Worm (Caenorhabditis elegans) whole organism, L2 larva: ENCODE data around the gene hmp-1.

Experiments used
- F13H6.1 ChIP-seq: sonication (generic microtip); optimal IDR thresholded peaks from 2 replicates; lab custom pipeline; 2016; ENCODE audit warnings: missing genetic modification characterization, missing compliant biosample characterization
- R02D3.7 ChIP-seq: fragments of 150-350 bp; optimal IDR thresholded peaks from 2 replicates; lab custom pipeline; 2014; ENCODE audit warnings: missing biosample characterization, missing genetic modification characterization
- alr-1 ChIP-seq: fragments of 150-350 bp; optimal IDR thresholded peaks from 2 replicates; lab custom pipeline; 2014; ENCODE audit warnings: missing biosample characterization, missing genetic modification characterization
- aly-2 ChIP-seq: fragments of 150-350 bp; optimal IDR thresholded peaks from 2 replicates; lab custom pipeline; 2014; ENCODE audit warnings: missing biosample characterization, missing genetic modification characterization
- blmp-1 ChIP-seq: sonication (generic microtip); optimal IDR thresholded peaks from 2 replicates; lab custom pipeline; 2017; ENCODE audit warnings: missing genetic modification characterization, mild to moderate bottlenecking, missing compliant biosample characterization, antibody characterized with exemption, moderate library complexity; ENCODE audit not compliant: insufficient read depth
- ceh-82 ChIP-seq: fragments of 150-350 bp; optimal IDR thresholded peaks from 2 replicates; lab custom pipeline; 2014; ENCODE audit warnings: missing biosample characterization, missing genetic modification characterization
- crh-2 ChIP-seq: sonication (generic microtip); optimal IDR thresholded peaks from 2 replicates; lab custom pipeline; 2017; ENCODE audit warnings: missing biosample characterization, missing genetic modification characterization
- egl-27 ChIP-seq: sonication (generic microtip); optimal IDR thresholded peaks from 3 replicates; lab custom pipeline; 2017; ENCODE audit warnings: missing biosample characterization, missing genetic modification reagents, missing genetic modification characterization
- elt-1 ChIP-seq: fragments of 150-350 bp; optimal IDR thresholded peaks from 2 replicates; lab custom pipeline; 2014; ENCODE audit warnings: missing biosample characterization, missing genetic modification characterization
- elt-3 ChIP-seq: sonication (generic microtip); optimal IDR thresholded peaks from 2 replicates; lab custom pipeline; 2017; ENCODE audit warnings: missing biosample characterization, missing genetic modification characterization
- gmeb-1 ChIP-seq: fragments of 150-350 bp; optimal IDR thresholded peaks from 2 replicates; lab custom pipeline; 2014; ENCODE audit warnings: missing biosample characterization, missing genetic modification characterization
- lin-11 ChIP-seq: fragments of 150-350 bp; sonication (generic microtip); optimal IDR thresholded peaks from 2 replicates; lab custom pipeline; 2014; ENCODE audit warnings: missing biosample characterization, missing genetic modification characterization, inconsistent platforms, mixed read lengths
- lin-13 ChIP-seq: fragments of 150-350 bp; optimal IDR thresholded peaks from 2 replicates; lab custom pipeline; 2014; ENCODE audit warnings: missing biosample characterization, missing genetic modification reagents, missing genetic modification characterization
- lin-39 ChIP-seq: fragments of 150-350 bp; optimal IDR thresholded peaks from 2 replicates; lab custom pipeline; 2014; ENCODE audit warnings: missing biosample characterization, missing genetic modification reagents, missing genetic modification characterization
- lsy-2 ChIP-seq, 2 experiments: fragments of 150-350 bp in 1 of 2; sonication (generic microtip) in 1 of 2; optimal IDR thresholded peaks; 2 replicates each; lab custom pipeline; 2014 to 2017; ENCODE audit warnings: missing biosample characterization in 2 of 2, missing genetic modification characterization in 2 of 2
- mab-5 ChIP-seq: fragments of 150-350 bp; optimal IDR thresholded peaks from 2 replicates; lab custom pipeline; 2014; ENCODE audit warnings: missing biosample characterization, missing genetic modification characterization
- mbf-1 ChIP-seq: sonication (generic microtip); optimal IDR thresholded peaks from 2 replicates; lab custom pipeline; 2017; ENCODE audit warnings: missing biosample characterization, missing genetic modification characterization
- nhr-10 ChIP-seq: sonication (generic microtip); optimal IDR thresholded peaks from 2 replicates; lab custom pipeline; 2017; ENCODE audit warnings: missing biosample characterization, missing genetic modification characterization
- nhr-11 ChIP-seq: fragments of 150-350 bp; optimal IDR thresholded peaks from 2 replicates; lab custom pipeline; 2014; ENCODE audit warnings: missing biosample characterization, missing genetic modification characterization
- nhr-129 ChIP-seq: fragments of 150-350 bp; optimal IDR thresholded peaks from 2 replicates; lab custom pipeline; 2014; ENCODE audit warnings: missing biosample characterization, missing genetic modification characterization
- nhr-21 ChIP-seq: fragments of 150-350 bp; optimal IDR thresholded peaks from 2 replicates; lab custom pipeline; 2014; ENCODE audit warnings: missing biosample characterization, missing genetic modification characterization
- nhr-23 ChIP-seq: fragments of 150-350 bp; optimal IDR thresholded peaks from 2 replicates; lab custom pipeline; 2014; ENCODE audit warnings: missing biosample characterization, missing genetic modification reagents, missing genetic modification characterization
- nhr-237 ChIP-seq: fragments of 150-350 bp; optimal IDR thresholded peaks from 2 replicates; lab custom pipeline; 2014; ENCODE audit warnings: missing biosample characterization, missing genetic modification characterization
- nhr-77 ChIP-seq: fragments of 150-350 bp; optimal IDR thresholded peaks from 2 replicates; lab custom pipeline; 2014; ENCODE audit warnings: missing biosample characterization, missing genetic modification characterization
- peb-1 ChIP-seq: fragments of 150-350 bp; optimal IDR thresholded peaks from 2 replicates; lab custom pipeline; 2014; ENCODE audit warnings: missing biosample characterization, missing genetic modification characterization
- sem-4 ChIP-seq: fragments of 150-350 bp; optimal IDR thresholded peaks from 2 replicates; lab custom pipeline; 2014; ENCODE audit warnings: missing biosample characterization, missing genetic modification reagents, missing genetic modification characterization
- skn-1 ChIP-seq: sonication (generic microtip); optimal IDR thresholded peaks from 2 replicates; lab custom pipeline; 2017; ENCODE audit warnings: missing biosample characterization, missing genetic modification characterization
- sma-3 ChIP-seq: sonication (generic microtip); optimal IDR thresholded peaks from 2 replicates; lab custom pipeline; 2016; ENCODE audit warnings: missing genetic modification reagents, missing genetic modification characterization, missing compliant biosample characterization
- sma-9 ChIP-seq, 2 experiments: fragments of 150-350 bp in 1 of 2; sonication (generic microtip) in 1 of 2; optimal IDR thresholded peaks; 2 replicates each; lab custom pipeline; 2014 to 2016; ENCODE audit warnings: missing genetic modification characterization in 2 of 2, mild to moderate bottlenecking in 1 of 2, missing biosample characterization in 1 of 2, missing compliant biosample characterization in 1 of 2, missing genetic modification reagents in 1 of 2, moderate library complexity in 1 of 2
- unc-39 ChIP-seq: fragments of 150-350 bp; optimal IDR thresholded peaks from 2 replicates; lab custom pipeline; 2014; ENCODE audit warnings: missing biosample characterization, missing genetic modification characterization
- unc-62 ChIP-seq: fragments of 150-350 bp; optimal IDR thresholded peaks from 2 replicates; lab custom pipeline; 2014; ENCODE audit warnings: missing biosample characterization, missing genetic modification reagents, missing genetic modification characterization
- ztf-1 ChIP-seq: fragments of 200-800 bp; sonication (Bioruptor generic); conservative IDR thresholded peaks from 2 replicates; pipeline ENCODE4 v1.3.6; 2022; ENCODE audit warnings: missing genetic modification characterization, missing compliant biosample characterization

hmp-1 gene

DNA sequence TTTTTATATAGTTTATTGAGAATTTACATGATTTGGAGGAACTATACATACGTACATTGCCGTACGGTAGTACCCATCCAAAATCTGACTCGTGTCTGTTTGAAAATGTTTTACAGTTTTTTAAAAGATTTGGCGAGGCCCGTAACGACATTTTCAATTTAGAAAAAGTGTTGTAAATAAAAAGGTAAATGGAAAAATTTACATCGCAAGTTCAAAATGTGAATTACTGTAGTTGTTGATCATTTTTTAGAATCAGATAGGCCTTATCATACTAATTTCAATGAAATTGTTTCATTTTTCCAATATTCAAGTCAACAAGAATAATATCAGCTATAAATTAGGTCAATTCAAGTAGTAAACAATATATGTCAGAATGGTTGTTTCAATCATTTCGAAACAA lies 17.1 kb downstream of the hmp-1 start, which contains the start of gene R13H4.6:
R13H4.6 (plus strand) TSS at position 301 of the 400 bp plus-strand sequence.
- no peak for TF ChIP-seq gmeb-1 (tag; lab: Kevin White, UChicago)
- no peak for TF ChIP-seq unc-39 (tag; lab: Kevin White, UChicago)
- TF ChIP-seq ztf-1 (GFP tag; lab: Robert Waterston, UW), result no peak
- no peak for TF ChIP-seq nhr-237 (tag; lab: Kevin White, UChicago)
- TF ChIP-seq sem-4 (tag; lab: Kevin White, UChicago), result no peak
- no peak for TF ChIP-seq lin-39
- no peak for TF ChIP-seq elt-3
- TF ChIP-seq lin-13, result no peak
- TF ChIP-seq sma-3 (GFP tag; lab: Kevin White, UChicago), result no peak
- no peak for TF ChIP-seq nhr-129 (tag; lab: Kevin White, UChicago)
- no peak for TF ChIP-seq nhr-77 (tag; lab: Kevin White, UChicago)
- no peak for TF ChIP-seq sma-9 (GFP tag; optimal IDR thresholded peaks at IDR 0.05; lab: Kevin White, UChicago)
- TF ChIP-seq sma-9 (tag; optimal IDR thresholded peaks at IDR 0.05; lab: Kevin White, UChicago), result no peak
- TF ChIP-seq, all 48 proteins: peak for 0

DNA sequence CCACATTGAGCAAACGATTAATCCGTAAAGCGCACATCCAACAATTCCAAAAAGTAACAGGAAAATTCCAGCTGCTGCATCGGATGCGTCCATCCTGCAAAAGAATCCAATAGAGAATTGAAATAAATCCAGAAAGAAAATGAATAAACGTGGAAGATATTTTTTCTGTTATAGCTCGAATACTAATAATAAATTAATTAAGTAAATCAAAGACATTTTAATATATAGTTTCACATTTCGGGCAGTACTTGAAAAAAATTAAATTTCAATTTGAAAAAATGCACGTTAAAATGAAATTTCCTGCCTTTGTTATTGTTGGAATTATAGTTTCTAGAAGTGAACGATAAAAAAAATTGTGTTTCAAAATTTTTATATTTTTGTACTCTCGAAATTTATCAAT lies 22.5 kb downstream of the hmp-1 start, which contains the start of gene R13H4.7:
R13H4.7 (minus strand) TSS at position 101 of the 400 bp plus-strand sequence.
- TF ChIP-seq ztf-1 (GFP tag; lab: Robert Waterston, UW), result no peak
- no peak for TF ChIP-seq mab-5 (tag; lab: Kevin White, UChicago)
- TF ChIP-seq nhr-11 (tag; lab: Kevin White, UChicago), result no peak
- no peak for TF ChIP-seq skn-1
- no peak for TF ChIP-seq nhr-10 (tag; lab: Kevin White, UChicago)
- no peak for TF ChIP-seq F13H6.1 (tag; lab: Kevin White, UChicago)
- TF ChIP-seq nhr-237 (tag; lab: Kevin White, UChicago), result no peak
- TF ChIP-seq lsy-2 (tag; optimal IDR thresholded peaks at IDR 0.05; lab: Kevin White, UChicago), result no peak
- no peak for TF ChIP-seq nhr-23 (tag; lab: Kevin White, UChicago)
- no peak for TF ChIP-seq elt-3
- TF ChIP-seq nhr-129 (tag; lab: Kevin White, UChicago), result no peak
- no peak for TF ChIP-seq gmeb-1 (tag; lab: Kevin White, UChicago)

DNA sequence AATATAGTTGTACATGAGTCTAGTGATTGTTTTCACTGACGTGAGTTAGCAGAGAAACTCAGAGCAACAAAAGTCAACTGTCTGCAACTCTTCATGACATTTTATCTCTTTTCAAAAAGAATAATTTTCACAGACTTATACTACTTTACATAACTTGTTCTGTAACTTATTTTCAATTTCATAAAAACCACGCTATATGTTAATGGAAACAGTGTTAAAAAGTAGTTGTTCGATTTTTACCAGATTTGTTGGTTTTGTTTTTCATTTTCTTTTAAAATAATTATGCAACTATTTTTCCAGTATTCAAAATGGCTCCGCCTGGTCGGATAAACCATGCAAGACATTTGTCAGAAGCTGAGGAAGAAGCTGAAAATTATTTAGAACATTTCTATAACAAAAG lies 29.4 kb downstream of the hmp-1 start, which contains the start of gene sulp-4:
sulp-4 (plus strand) TSS at position 301 of the 400 bp plus-strand sequence.
- no peak for TF ChIP-seq mbf-1 (tag; lab: Kevin White, UChicago)
- TF ChIP-seq nhr-77 (tag; lab: Kevin White, UChicago), result no peak
- TF ChIP-seq nhr-237 (tag; lab: Kevin White, UChicago), result no peak

DNA sequence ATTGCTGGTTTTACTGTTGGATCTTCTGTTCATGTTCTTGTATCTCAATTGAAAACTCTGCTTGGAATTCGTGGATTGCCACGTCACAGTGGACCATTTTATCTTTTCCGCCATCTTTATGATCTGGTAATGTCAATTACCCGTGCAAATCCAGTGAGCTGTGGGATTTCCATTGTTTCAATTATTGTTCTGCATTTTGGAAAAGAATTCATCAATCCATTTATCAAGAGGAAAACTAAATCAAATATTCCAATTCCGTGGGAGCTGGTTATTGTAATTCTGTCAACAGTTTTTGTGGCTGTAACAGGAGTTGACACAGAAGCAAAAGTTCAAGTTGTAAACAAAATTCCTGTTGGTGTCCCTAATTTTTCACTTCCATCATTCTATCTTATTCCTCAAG lies 31.0 kb downstream of the hmp-1 start:
- TF ChIP-seq unc-62 (GFP tag; lab: Kevin White, UChicago) (no peak), crh-2 (tag; lab: Kevin White, UChicago) (no peak), nhr-21 (tag; lab: Kevin White, UChicago) (no peak), nhr-77 (tag; lab: Kevin White, UChicago) (no peak), nhr-129 (tag; lab: Kevin White, UChicago) (no peak), R02D3.7 (tag; lab: Kevin White, UChicago) (no peak), alr-1 (tag; lab: Kevin White, UChicago) (no peak), aly-2 (no peak), nhr-23 (tag; lab: Kevin White, UChicago) (no peak), elt-1 (tag; lab: Kevin White, UChicago) (no peak), blmp-1 (tag; lab: Kevin White, UChicago) (no peak), ceh-82 (tag; lab: Kevin White, UChicago) (no peak), egl-27 (tag; lab: Kevin White, UChicago) (no peak)

DNA sequence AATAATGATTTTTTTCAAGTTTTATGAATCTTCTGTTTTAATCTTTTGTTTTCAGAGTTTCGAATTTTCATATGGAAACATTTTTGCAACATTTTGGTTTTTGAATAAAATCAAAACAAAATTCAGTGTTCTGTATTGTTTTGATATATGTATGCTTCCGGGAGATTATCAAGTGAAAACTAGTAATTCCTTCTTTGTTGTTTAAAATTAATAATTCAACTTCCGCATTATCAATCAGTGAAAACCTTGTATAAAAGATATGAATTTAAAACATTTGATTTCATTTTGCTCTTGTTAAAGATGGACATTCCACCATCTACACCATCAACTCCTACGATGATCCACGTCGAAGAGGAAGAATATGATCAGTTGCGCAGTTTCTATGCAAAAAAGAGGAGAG lies 34.1 kb downstream of the hmp-1 start, which contains the start of gene sulp-5:
sulp-5 (plus strand) TSS at position 301 of the 400 bp plus-strand sequence.
- TF ChIP-seq lin-13 (no peak), unc-39 (tag; lab: Kevin White, UChicago) (no peak), lsy-2 (tag; optimal IDR thresholded peaks at IDR 0.05; lab: Kevin White, UChicago) (no peak), nhr-11 (tag; lab: Kevin White, UChicago) (no peak)
- TF ChIP-seq, all 48 proteins: peak for 0

DNA sequence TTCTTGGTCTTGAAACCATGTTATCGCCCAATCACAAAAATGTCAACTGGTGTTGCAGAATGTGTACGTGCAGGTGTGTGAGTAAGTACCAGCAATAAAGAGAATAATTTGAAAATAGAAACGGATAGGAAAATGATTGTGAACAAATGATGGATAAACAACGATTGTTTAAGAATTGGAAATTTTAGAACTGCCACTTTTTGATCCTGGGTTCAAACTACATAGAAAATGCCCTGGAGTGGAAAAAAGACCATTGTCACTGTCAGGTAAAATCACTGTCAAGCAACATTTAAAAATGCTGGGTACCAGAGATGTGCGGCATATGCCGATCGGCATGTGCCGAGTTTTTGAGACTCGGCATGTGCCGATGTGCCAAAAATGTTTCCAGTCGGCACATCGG lies 37.5 kb downstream of the hmp-1 start:
- TF ChIP-seq R02D3.7 (tag; lab: Kevin White, UChicago) (no peak), nhr-129 (tag; lab: Kevin White, UChicago) (peak; percentile 34), sma-9 (GFP tag; optimal IDR thresholded peaks at IDR 0.05; lab: Kevin White, UChicago) (peak; percentile 2), sma-9 (tag; optimal IDR thresholded peaks at IDR 0.05; lab: Kevin White, UChicago) (no peak), peb-1 (no peak), lin-11 (tag; lab: Kevin White, UChicago) (no peak)
